Worm (Caenorhabditis elegans) whole organism, young adult: ENCODE results near the gene osm-8.

Experiments
- F23B12.7 ChIP-seq: sonication (generic microtip); optimal IDR thresholded peaks from 2 replicates; lab custom pipeline; 2017; ENCODE audit warnings: missing genetic modification characterization, mild to moderate bottlenecking, missing compliant biosample characterization, antibody characterized with exemption, moderate library complexity; ENCODE audit not compliant: insufficient read depth
- F33H1.4 ChIP-seq: fragments of 200-800 bp; sonication (Bioruptor generic); IDR thresholded peaks from 2 replicates; pipeline ENCODE4 v1.3.6; 2022; ENCODE audit warnings: missing genetic modification reagents, missing genetic modification characterization, missing compliant biosample characterization
- F57C9.4 ChIP-seq: sonication (generic microtip); optimal IDR thresholded peaks from 2 replicates; lab custom pipeline; 2017; ENCODE audit warnings: mild to moderate bottlenecking, missing genetic modification characterization, missing compliant biosample characterization
- K12H6.12 ChIP-seq: fragments of 200-800 bp; sonication (Bioruptor generic); optimal IDR thresholded peaks from 2 replicates; lab custom pipeline; 2018; ENCODE audit warnings: mild to moderate bottlenecking, missing genetic modification characterization, missing compliant biosample characterization
- athp-1 ChIP-seq: sonication (generic microtip); optimal IDR thresholded peaks from 2 replicates; lab custom pipeline; 2017; ENCODE audit warnings: mild to moderate bottlenecking, missing genetic modification characterization, missing compliant biosample characterization
- bed-1 ChIP-seq: fragments of 200-800 bp; sonication (Bioruptor generic); IDR thresholded peaks from 2 replicates; pipeline ENCODE4 v1.3.6; 2022; ENCODE audit warnings: missing genetic modification reagents, missing genetic modification characterization, missing compliant biosample characterization
- cebp-1 ChIP-seq, 2 experiments: fragments of 200-800 bp in 1 of 2; sonication (Bioruptor generic) in 1 of 2; sonication (generic microtip) in 1 of 2; IDR thresholded peaks in 1 of 2; optimal IDR thresholded peaks in 1 of 2; 2 replicates each; pipeline versions ENCODE4 v1.3.6 to Lab custom; 2017 to 2022; ENCODE audit warnings: missing compliant biosample characterization in 2 of 2, missing genetic modification characterization in 2 of 2, mild to moderate bottlenecking in 1 of 2, missing genetic modification reagents in 1 of 2, moderate library complexity in 1 of 2
- ceh-27 ChIP-seq: fragments of 200-800 bp; sonication (Bioruptor generic); optimal IDR thresholded peaks from 2 replicates; lab custom pipeline; 2018; ENCODE audit warnings: mild to moderate bottlenecking, missing genetic modification characterization, moderate library complexity, missing compliant biosample characterization
- dox-1 ChIP-seq: fragments of 200-800 bp; sonication (Bioruptor generic); IDR thresholded peaks from 2 replicates; pipeline ENCODE4 v1.3.6; 2022; ENCODE audit warnings: missing genetic modification reagents, missing genetic modification characterization, missing compliant biosample characterization
- dpl-1 ChIP-seq: fragments of 150-350 bp; optimal IDR thresholded peaks from 2 replicates; lab custom pipeline; 2014; ENCODE audit warnings: missing biosample characterization, missing genetic modification reagents, missing genetic modification characterization
- efl-1 ChIP-seq: fragments of 150-350 bp; optimal IDR thresholded peaks from 2 replicates; lab custom pipeline; 2014; ENCODE audit warnings: missing biosample characterization, missing genetic modification reagents, missing genetic modification characterization
- him-1 ChIP-seq: sonication (generic microtip); optimal IDR thresholded peaks from 2 replicates; lab custom pipeline; 2016; ENCODE audit warnings: missing genotype, missing genetic modification reagents, missing genetic modification characterization, missing compliant biosample characterization
- hmg-1.2 ChIP-seq: fragments of 200-800 bp; sonication (Bioruptor generic); IDR thresholded peaks from 2 replicates; pipeline ENCODE4 v1.3.6; 2022; ENCODE audit warnings: missing genetic modification reagents, missing genetic modification characterization, missing compliant biosample characterization
- lin-35 ChIP-seq, 3 experiments: fragments of 150-350 bp in 2 of 3; sonication (generic microtip) in 1 of 3; optimal IDR thresholded peaks; 2 replicates each; lab custom pipeline; 2014 to 2018; ENCODE audit warnings: missing biosample characterization in 3 of 3, missing genetic modification characterization in 3 of 3, missing genetic modification reagents in 3 of 3
- madf-3 ChIP-seq: fragments of 200-800 bp; sonication (Bioruptor generic); IDR thresholded peaks from 2 replicates; pipeline ENCODE4 v1.3.6; 2022; ENCODE audit warnings: missing genetic modification reagents, missing genetic modification characterization, missing compliant biosample characterization
- madf-6 ChIP-seq: fragments of 200-800 bp; sonication (Bioruptor generic); IDR thresholded peaks from 2 replicates; pipeline ENCODE4 v1.3.6; 2022; ENCODE audit warnings: missing genetic modification reagents, missing genetic modification characterization, missing compliant biosample characterization
- mel-28 ChIP-seq: sonication (generic microtip); optimal IDR thresholded peaks from 2 replicates; lab custom pipeline; 2016; ENCODE audit warnings: borderline replicate concordance, mild to moderate bottlenecking, missing genetic modification characterization, missing compliant biosample characterization
- mes-4 ChIP-seq: sonication (generic microtip); optimal IDR thresholded peaks from 2 replicates; lab custom pipeline; 2016; ENCODE audit warnings: missing genotype, missing genetic modification characterization, missing compliant biosample characterization
- nhr-80 ChIP-seq: sonication (generic microtip); optimal IDR thresholded peaks from 2 replicates; lab custom pipeline; 2016; ENCODE audit warnings: missing genetic modification characterization, missing compliant biosample characterization
- pbrm-1 ChIP-seq: fragments of 200-800 bp; sonication (Bioruptor generic); IDR thresholded peaks from 2 replicates; pipeline ENCODE4 v1.3.6; 2022; ENCODE audit warnings: missing genetic modification reagents, missing genetic modification characterization, missing compliant biosample characterization
- rec-8 ChIP-seq, 2 experiments: sonication (generic microtip); optimal IDR thresholded peaks; 2 replicates each; lab custom pipeline; 2016; ENCODE audit warnings: mild to moderate bottlenecking in 2 of 2, missing genetic modification characterization in 2 of 2, missing genetic modification reagents in 2 of 2, missing genotype in 2 of 2, missing biosample characterization in 1 of 2, missing compliant biosample characterization in 1 of 2, moderate library complexity in 1 of 2
- repo-1 ChIP-seq: sonication (generic microtip); optimal IDR thresholded peaks from 2 replicates; lab custom pipeline; 2017; ENCODE audit warnings: mild to moderate bottlenecking, missing genetic modification characterization, missing compliant biosample characterization
- snpc-1.1 ChIP-seq: sonication (generic microtip); optimal IDR thresholded peaks from 2 replicates; lab custom pipeline; 2017; ENCODE audit warnings: missing genetic modification characterization, mild to moderate bottlenecking, missing compliant biosample characterization, antibody characterized with exemption, moderate library complexity, missing genotype, missing genetic modification reagents; ENCODE audit not compliant: insufficient read depth
- somi-1 ChIP-seq: fragments of 200-800 bp; sonication (Bioruptor generic); optimal IDR thresholded peaks from 2 replicates; lab custom pipeline; 2018; ENCODE audit warnings: mild to moderate bottlenecking, missing genetic modification characterization, missing compliant biosample characterization
- sptf-2 ChIP-seq: fragments of 200-800 bp; sonication (Bioruptor generic); optimal IDR thresholded peaks from 2 replicates; lab custom pipeline; 2018; ENCODE audit warnings: mild to moderate bottlenecking, missing genetic modification characterization, missing compliant biosample characterization
- tbp1 ChIP-seq: fragments of 200-800 bp; sonication (Bioruptor generic); optimal IDR thresholded peaks from 2 replicates; lab custom pipeline; 2018; ENCODE audit warnings: mild to moderate bottlenecking, missing genetic modification characterization, missing compliant biosample characterization
- tbx-9 ChIP-seq: sonication (generic microtip); optimal IDR thresholded peaks from 2 replicates; lab custom pipeline; 2016; ENCODE audit warnings: borderline replicate concordance, missing genetic modification characterization, inconsistent platforms, missing compliant biosample characterization

Gene osm-8

ce11 chrII:7620413-7620812 is 15.2 kb upstream of the osm-8 start, which contains the start of gene R07G3.8:
R07G3.8 (minus strand) TSS chrII:7620513.
- TF ChIP-seq sptf-2 (GFP tag; lab: Kevin White, UChicago) (no peak), bed-1 (GFP tag; lab: Robert Waterston, UW) (no peak), F57C9.4 (tag; lab: Kevin White, UChicago) (no peak), ceh-27 (GFP tag; lab: Kevin White, UChicago) (no peak), mel-28 (no peak), tbx-9 (tag; lab: Kevin White, UChicago) (no peak), F33H1.4 (GFP tag; lab: Robert Waterston, UW) (no peak), repo-1 (tag; lab: Kevin White, UChicago) (no peak), snpc-1.1 (no peak), lin-35 (GFP tag; optimal IDR thresholded peaks at IDR 0.05; lab: Kevin White, UChicago) (no peak)

- TF ChIP-seq nhr-80 (tag; lab: Kevin White, UChicago), result peak; percentile 52
- peak; percentile 2 for TF ChIP-seq him-1 (tag; lab: Kevin White, UChicago)
- no peak for TF ChIP-seq athp-1 (tag; lab: Kevin White, UChicago)
Measured at ce11 chrII:7618212-7618611, 13.0 kb upstream of the osm-8 start.

ce11 chrII:7616141-7616540 is 10.9 kb upstream of the osm-8 start, which contains the start of gene cdc-42:
cdc-42 (plus strand) TSS chrII:7616452.
- TF ChIP-seq cebp-1 (GFP tag; IDR thresholded peaks at IDR 0.05; lab: Robert Waterston, UW) (peak; percentile 72), cebp-1 (tag; optimal IDR thresholded peaks at IDR 0.05; lab: Kevin White, UChicago) (peak; percentile 94), mes-4 (no peak), rec-8 (tag; optimal IDR thresholded peaks at IDR 0.05; lab: Kevin White, UChicago) (no peak)

- TF ChIP-seq cebp-1 (GFP tag; IDR thresholded peaks at IDR 0.05; lab: Robert Waterston, UW) (no peak), cebp-1 (tag; optimal IDR thresholded peaks at IDR 0.05; lab: Kevin White, UChicago) (peak; percentile 2), madf-6 (GFP tag; lab: Robert Waterston, UW) (peak; percentile 33; the same call in 1 of the 2 replicates), K12H6.12 (no peak), hmg-1.2 (GFP tag; lab: Robert Waterston, UW) (peak; percentile 94), pbrm-1 (0 out of 2 replicates have a peak, but pooled peaks have one; percentile 23), lin-35 (GFP tag; optimal IDR thresholded peaks at IDR 0.05; lab: Kevin White, UChicago) (peak in 1 of 3 experiments; percentile 14), dox-1 (GFP tag; lab: Robert Waterston, UW) (peak; percentile 47), dpl-1 (GFP tag; lab: Kevin White, UChicago) (no peak), tbp1 (GFP tag; lab: Kevin White, UChicago) (peak; percentile 16), madf-3 (peak; percentile 92)
Measured at ce11 chrII:7615318-7615891, 10.2 kb upstream of the osm-8 start.

- TF ChIP-seq efl-1 (GFP tag; lab: Kevin White, UChicago) (peak; percentile 13), F23B12.7 (tag; lab: Kevin White, UChicago) (no peak)
Measured at ce11 chrII:7614334-7614733, 9.1 kb upstream of the osm-8 start.

ce11 chrII:7613241-7613782 is 8.1 kb upstream of the osm-8 start, which contains the start of the genes oig-4 and R07G3.7:
oig-4 (plus strand) TSS chrII:7613541.
R07G3.7 (minus strand) TSS chrII:7613732.
- TF ChIP-seq somi-1, result no peak
- no peak for TF ChIP-seq efl-1 (GFP tag; lab: Kevin White, UChicago)
